Worm (Caenorhabditis elegans) whole organism, midembryonic: ENCODE measurements around the gene K09E9.1.

Source experiments
- T22C8.4 ChIP-seq: fragments of 200-800 bp; sonication (Bioruptor generic); IDR thresholded peaks from 2 replicates; pipeline ENCODE4 v1.3.6; 2022; ENCODE audit warnings: missing genetic modification characterization, missing compliant biosample characterization
- cog-1 ChIP-seq: sonication (generic microtip); optimal IDR thresholded peaks from 2 replicates; lab custom pipeline; 2016; ENCODE audit warnings: missing genetic modification characterization, missing compliant biosample characterization
- flt-1 ChIP-seq: fragments of 200-800 bp; sonication (Bioruptor generic); IDR thresholded peaks from 2 replicates; pipeline ENCODE4 v1.3.6; 2022; ENCODE audit warnings: missing genetic modification characterization, missing compliant biosample characterization
- med-1 ChIP-seq: sonication (generic microtip); optimal IDR thresholded peaks from 2 replicates; lab custom pipeline; 2017; ENCODE audit warnings: missing genetic modification characterization, mild to moderate bottlenecking, missing compliant biosample characterization, antibody characterized with exemption, missing genetic modification reagents; ENCODE audit not compliant: insufficient read depth
- tab-1 ChIP-seq: fragments of 200-800 bp; sonication (Bioruptor generic); IDR thresholded peaks from 2 replicates; pipeline ENCODE4 v1.3.6; 2022; ENCODE audit warnings: missing genetic modification characterization, missing compliant biosample characterization
- ztf-23 ChIP-seq: fragments of 200-800 bp; sonication (Bioruptor generic); IDR thresholded peaks from 2 replicates; pipeline ENCODE4 v1.3.6; 2022; ENCODE audit warnings: missing genetic modification reagents, missing genetic modification characterization, missing compliant biosample characterization

- TF ChIP-seq tab-1 (GFP tag; lab: Robert Waterston, UW) (no peak), T22C8.4 (GFP tag; lab: Robert Waterston, UW) (no peak), flt-1 (no peak), ztf-23 (GFP tag; lab: Robert Waterston, UW) (no peak), med-1 (no peak), cog-1 (tag; lab: Kevin White, UChicago) (no peak)
These were observed 26.3 kb upstream of the K09E9.1 start for ce11 chrX:15594019-15594418.
